Worm (Caenorhabditis elegans) whole organism, L1 larva: ENCODE data around the gene nra-1.

Source experiments
- C16A3.4 ChIP-seq: fragments of 150-350 bp; optimal IDR thresholded peaks from 2 replicates; lab custom pipeline; 2014; ENCODE audit warnings: missing biosample characterization, missing genetic modification characterization
- C34B4.2 ChIP-seq: sonication (generic microtip); optimal IDR thresholded peaks from 2 replicates; lab custom pipeline; 2017; ENCODE audit warnings: mild to moderate bottlenecking, missing genetic modification characterization, missing compliant biosample characterization
- aly-2 ChIP-seq: fragments of 150-350 bp; optimal IDR thresholded peaks from 2 replicates; lab custom pipeline; 2014; ENCODE audit warnings: missing biosample characterization, missing genetic modification characterization
- ama-1 ChIP-seq: fragments of 150-350 bp; optimal IDR thresholded peaks from 2 replicates; lab custom pipeline; 2014
- blmp-1 ChIP-seq: fragments of 150-350 bp; optimal IDR thresholded peaks from 2 replicates; lab custom pipeline; 2014; ENCODE audit warnings: missing biosample characterization, missing genetic modification characterization
- ceh-63 ChIP-seq: fragments of 200-800 bp; sonication (Bioruptor generic); optimal IDR thresholded peaks from 2 replicates; lab custom pipeline; 2018; ENCODE audit warnings: mild to moderate bottlenecking, missing genetic modification characterization, missing compliant biosample characterization
- ceh-8 ChIP-seq: fragments of 200-800 bp; sonication (Bioruptor generic); optimal IDR thresholded peaks from 2 replicates; lab custom pipeline; 2018; ENCODE audit warnings: mild to moderate bottlenecking, missing genetic modification characterization, moderate library complexity, missing compliant biosample characterization
- ceh-90 ChIP-seq: sonication (generic microtip); optimal IDR thresholded peaks from 2 replicates; lab custom pipeline; 2016; ENCODE audit warnings: missing genetic modification characterization, missing compliant biosample characterization
- ces-1 ChIP-seq: fragments of 150-350 bp; optimal IDR thresholded peaks from 2 replicates; lab custom pipeline; 2014; ENCODE audit warnings: missing biosample characterization, missing genetic modification reagents, missing genetic modification characterization
- dsc-1 ChIP-seq: sonication (generic microtip); optimal IDR thresholded peaks from 2 replicates; lab custom pipeline; 2016; ENCODE audit warnings: mild to moderate bottlenecking, missing genetic modification characterization, missing compliant biosample characterization
- efl-1 ChIP-seq, 4 experiments: fragments of 150-350 bp; optimal IDR thresholded peaks in 3 of 4; peaks in 1 of 4; 1 replicate in 1 of 4; 2 replicates in 3 of 4; lab custom pipeline; 2014; ENCODE audit warnings: missing biosample characterization in 2 of 4, missing genetic modification characterization in 2 of 4, missing genetic modification reagents in 2 of 4
- egl-13 ChIP-seq: sonication (generic microtip); optimal IDR thresholded peaks from 2 replicates; lab custom pipeline; 2016; ENCODE audit warnings: missing genotype, missing genetic modification reagents, missing genetic modification characterization, missing compliant biosample characterization
- elt-3 ChIP-seq, 6 experiments: fragments of 150-350 bp in 1 of 6; sonication (generic microtip); optimal IDR thresholded peaks; 2 replicates each; lab custom pipeline; 2017 to 2018; ENCODE audit warnings: missing biosample characterization in 6 of 6, missing genetic modification characterization in 6 of 6, inconsistent platforms in 1 of 6
- fkh-4 ChIP-seq: sonication (generic microtip); optimal IDR thresholded peaks from 2 replicates; lab custom pipeline; 2016; ENCODE audit warnings: missing compliant biosample characterization, missing genetic modification characterization, borderline replicate concordance
- fos-1 ChIP-seq: fragments of 150-350 bp; optimal IDR thresholded peaks from 2 replicates; lab custom pipeline; 2014; ENCODE audit warnings: missing biosample characterization, missing genetic modification characterization
- irx-1 ChIP-seq: sonication (generic microtip); optimal IDR thresholded peaks from 2 replicates; lab custom pipeline; 2016; ENCODE audit warnings: missing genetic modification characterization, missing compliant biosample characterization
- isw-1 ChIP-seq: fragments of 200-800 bp; sonication (Bioruptor generic); IDR thresholded peaks from 2 replicates; pipeline ENCODE4 v1.3.6; 2022; ENCODE audit warnings: missing genetic modification characterization, missing compliant biosample characterization
- lin-13 ChIP-seq: fragments of 150-350 bp; optimal IDR thresholded peaks from 2 replicates; lab custom pipeline; 2014; ENCODE audit warnings: missing biosample characterization, missing genetic modification reagents, missing genetic modification characterization
- lin-15B ChIP-seq: fragments of 150-350 bp; sonication (generic microtip); optimal IDR thresholded peaks from 3 replicates; lab custom pipeline; 2014; ENCODE audit warnings: missing biosample characterization, missing genetic modification characterization
- lin-35 ChIP-seq, 2 experiments: fragments of 150-350 bp; optimal IDR thresholded peaks; 2 replicates each; lab custom pipeline; 2014; ENCODE audit warnings: missing biosample characterization in 2 of 2, missing genetic modification characterization in 2 of 2, missing genetic modification reagents in 2 of 2
- lin-39 ChIP-seq: fragments of 150-350 bp; optimal IDR thresholded peaks from 2 replicates; lab custom pipeline; 2014; ENCODE audit warnings: missing biosample characterization, missing genetic modification reagents, missing genetic modification characterization
- lir-3 ChIP-seq: sonication (generic microtip); optimal IDR thresholded peaks from 2 replicates; lab custom pipeline; 2016; ENCODE audit warnings: mild to moderate bottlenecking, missing genetic modification characterization, moderate library complexity, missing compliant biosample characterization; ENCODE audit not compliant: poor library complexity
- lsy-2 ChIP-seq, 2 experiments: fragments of 150-350 bp; optimal IDR thresholded peaks; 2 replicates each; lab custom pipeline; 2014; ENCODE audit warnings: missing biosample characterization in 2 of 2, missing genetic modification characterization in 2 of 2
- mef-2 ChIP-seq: fragments of 150-350 bp; optimal IDR thresholded peaks from 2 replicates; lab custom pipeline; 2014; ENCODE audit warnings: missing biosample characterization, missing genetic modification characterization
- mep-1 ChIP-seq: fragments of 150-350 bp; optimal IDR thresholded peaks from 2 replicates; lab custom pipeline; 2014; ENCODE audit warnings: missing biosample characterization, missing genetic modification characterization
- nhr-11 ChIP-seq: fragments of 150-350 bp; optimal IDR thresholded peaks from 2 replicates; lab custom pipeline; 2014; ENCODE audit warnings: missing biosample characterization, missing genetic modification characterization
- nhr-12 ChIP-seq: sonication (generic microtip); optimal IDR thresholded peaks from 2 replicates; lab custom pipeline; 2017; ENCODE audit warnings: missing biosample characterization, missing genetic modification characterization
- nhr-19 ChIP-seq: fragments of 200-800 bp; sonication (Bioruptor generic); conservative IDR thresholded peaks from 2 replicates; pipeline ENCODE4 v1.3.6; 2022; ENCODE audit warnings: missing genetic modification characterization, missing compliant biosample characterization
- nhr-20 ChIP-seq: sonication (generic microtip); optimal IDR thresholded peaks from 2 replicates; lab custom pipeline; 2016; ENCODE audit warnings: mild to moderate bottlenecking, missing genetic modification characterization, missing compliant biosample characterization
- nhr-237 ChIP-seq: fragments of 150-350 bp; optimal IDR thresholded peaks from 2 replicates; lab custom pipeline; 2014; ENCODE audit warnings: missing biosample characterization, missing genetic modification characterization
- nhr-28 ChIP-seq: fragments of 150-350 bp; optimal IDR thresholded peaks from 2 replicates; lab custom pipeline; 2014; ENCODE audit warnings: missing biosample characterization, missing genetic modification characterization
- nhr-47 ChIP-seq: sonication (generic microtip); optimal IDR thresholded peaks from 2 replicates; lab custom pipeline; 2016; ENCODE audit warnings: mild to moderate bottlenecking, missing genetic modification characterization, moderate library complexity, missing compliant biosample characterization
- nhr-76 ChIP-seq: sonication (generic microtip); optimal IDR thresholded peaks from 2 replicates; lab custom pipeline; 2017; ENCODE audit warnings: missing biosample characterization, missing genetic modification characterization
- nhr-84 ChIP-seq: sonication (generic microtip); optimal IDR thresholded peaks from 2 replicates; lab custom pipeline; 2017; ENCODE audit warnings: missing biosample characterization, missing genetic modification characterization
- nhr-90 ChIP-seq: sonication (generic microtip); optimal IDR thresholded peaks from 2 replicates; lab custom pipeline; 2016; ENCODE audit warnings: mild to moderate bottlenecking, missing genetic modification characterization, missing compliant biosample characterization; ENCODE audit not compliant: poor library complexity
- pqm-1 ChIP-seq: sonication (generic microtip); optimal IDR thresholded peaks from 3 replicates; lab custom pipeline; 2017; ENCODE audit warnings: missing biosample characterization, missing genetic modification characterization
- rnt-1 ChIP-seq: sonication (generic microtip); optimal IDR thresholded peaks from 2 replicates; lab custom pipeline; 2016; ENCODE audit warnings: mild to moderate bottlenecking, missing genetic modification characterization, moderate library complexity, missing compliant biosample characterization
- skn-1 ChIP-seq: fragments of 150-350 bp; optimal IDR thresholded peaks from 2 replicates; lab custom pipeline; 2014; ENCODE audit warnings: missing biosample characterization, missing genetic modification characterization
- swsn-7 ChIP-seq: sonication (generic microtip); optimal IDR thresholded peaks from 2 replicates; lab custom pipeline; 2016; ENCODE audit warnings: missing genetic modification characterization, missing compliant biosample characterization
- tbx-2 ChIP-seq: sonication (generic microtip); optimal IDR thresholded peaks from 2 replicates; lab custom pipeline; 2016; ENCODE audit warnings: missing genetic modification characterization, missing compliant biosample characterization
- tlp-1 ChIP-seq: fragments of 150-350 bp; optimal IDR thresholded peaks from 2 replicates; lab custom pipeline; 2014; ENCODE audit warnings: missing biosample characterization, missing genetic modification characterization
- unc-130 ChIP-seq: fragments of 150-350 bp; optimal IDR thresholded peaks from 2 replicates; lab custom pipeline; 2017; ENCODE audit warnings: missing biosample characterization, missing genetic modification characterization, inconsistent platforms
- unc-30 ChIP-seq: sonication (generic microtip); optimal IDR thresholded peaks from 2 replicates; lab custom pipeline; 2017; ENCODE audit warnings: missing biosample characterization, missing genetic modification characterization
- unc-62 ChIP-seq: fragments of 150-350 bp; optimal IDR thresholded peaks from 2 replicates; lab custom pipeline; 2014; ENCODE audit warnings: missing biosample characterization, missing genetic modification reagents, missing genetic modification characterization
- unc-86 ChIP-seq: sonication (generic microtip); optimal IDR thresholded peaks from 2 replicates; lab custom pipeline; 2016; ENCODE audit warnings: missing genetic modification characterization, missing compliant biosample characterization
- vab-15 ChIP-seq: sonication (generic microtip); optimal IDR thresholded peaks from 2 replicates; lab custom pipeline; 2017; ENCODE audit warnings: missing genotype, mild to moderate bottlenecking, missing genetic modification characterization, missing compliant biosample characterization
- xbp-1 ChIP-seq: sonication (generic microtip); optimal IDR thresholded peaks from 2 replicates; lab custom pipeline; 2016; ENCODE audit warnings: missing genetic modification characterization, missing compliant biosample characterization

The nra-1 gene

DNA sequence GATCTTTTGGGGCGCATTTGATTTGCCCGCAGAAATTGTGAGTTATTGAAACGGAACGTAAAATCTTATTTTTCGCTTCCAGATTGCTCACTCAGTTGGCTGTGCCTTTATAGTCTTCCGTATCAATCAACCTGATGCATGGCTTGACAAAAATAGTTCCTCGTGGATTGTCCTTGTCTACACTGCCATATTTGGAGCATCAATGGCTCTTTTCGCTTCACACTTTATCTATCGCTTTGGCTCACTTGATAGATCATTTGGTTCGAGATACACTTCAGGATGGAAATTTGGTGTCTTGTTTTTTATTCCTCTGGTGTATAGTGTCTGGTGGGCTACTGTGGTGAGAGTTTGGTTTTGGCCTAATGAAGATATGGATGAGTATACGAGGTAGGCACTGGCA lies 18.3 kb downstream of the nra-1 start:
- TF ChIP-seq irx-1 (tag; lab: Kevin White, UChicago): no peak
- TF ChIP-seq dsc-1: no peak
- TF ChIP-seq ceh-63: no peak
- no peak for TF ChIP-seq fos-1 (tag; lab: Kevin White, UChicago)
- TF ChIP-seq unc-30 (tag; lab: Kevin White, UChicago): no peak
- TF ChIP-seq ces-1 (GFP tag; lab: Kevin White, UChicago): no peak
- no peak for TF ChIP-seq lin-13 (GFP tag; lab: Kevin White, UChicago)
- no peak for TF ChIP-seq lin-39 (tag; lab: Kevin White, UChicago)
- no peak for TF ChIP-seq fkh-4 (tag; lab: Kevin White, UChicago)
- no peak for TF ChIP-seq nhr-20 (tag; lab: Kevin White, UChicago)
- TF ChIP-seq efl-1 (optimal IDR thresholded peaks at IDR 0.05; lab: Kevin White, UChicago): no peak
- TF ChIP-seq efl-1 (GFP tag; optimal IDR thresholded peaks at IDR 0.05 in 1 of 2; lab: Kevin White, UChicago): no peak
- TF ChIP-seq pqm-1: no peak

DNA sequence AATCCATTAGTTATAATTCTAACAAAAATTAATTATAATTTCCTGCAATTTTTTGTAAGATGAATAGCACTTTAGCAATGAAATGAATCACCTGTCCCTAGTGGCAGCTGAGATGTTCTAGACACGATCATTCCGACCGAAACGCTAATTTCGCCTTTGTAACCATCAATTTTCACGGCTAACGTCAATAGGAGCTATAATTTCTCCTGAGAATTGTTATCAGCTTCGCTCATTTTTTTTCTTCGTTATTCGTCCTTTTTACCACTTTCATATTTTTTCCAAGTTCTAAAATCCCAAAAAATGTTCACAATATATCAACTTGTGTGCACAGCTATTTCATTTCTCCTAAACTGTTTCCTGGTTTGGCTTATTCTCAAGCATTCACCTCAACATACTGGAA lies 18.7 kb downstream of the nra-1 start, which contains the start of gene str-187:
TSS of gene str-187 (plus strand) at position 301 of the 400 bp plus-strand sequence.
- TF ChIP-seq nhr-20 (tag; lab: Kevin White, UChicago) (no peak), nhr-11 (tag; lab: Kevin White, UChicago) (no peak), ceh-8 (GFP tag; lab: Kevin White, UChicago) (no peak), tlp-1 (tag; lab: Kevin White, UChicago) (no peak), nhr-19 (GFP tag; lab: Robert Waterston, UW) (no peak), nhr-237 (tag; lab: Kevin White, UChicago) (no peak), mef-2 (tag; lab: Kevin White, UChicago) (no peak), efl-1 (optimal IDR thresholded peaks at IDR 0.05; lab: Kevin White, UChicago) (no peak), efl-1 (GFP tag; optimal IDR thresholded peaks at IDR 0.05 in 1 of 2; lab: Kevin White, UChicago) (no peak), xbp-1 (no peak), unc-62 (GFP tag; lab: Kevin White, UChicago) (no peak), aly-2 (tag; lab: Kevin White, UChicago) (no peak), egl-13 (tag; lab: Kevin White, UChicago) (no peak), nhr-28 (no peak), ceh-63 (no peak), swsn-7 (no peak), unc-130 (tag; lab: Kevin White, UChicago) (no peak), fkh-4 (tag; lab: Kevin White, UChicago) (no peak), nhr-47 (no peak), skn-1 (no peak), ceh-90 (no peak)
- TF ChIP-seq, all 84 proteins: peak for 0

DNA sequence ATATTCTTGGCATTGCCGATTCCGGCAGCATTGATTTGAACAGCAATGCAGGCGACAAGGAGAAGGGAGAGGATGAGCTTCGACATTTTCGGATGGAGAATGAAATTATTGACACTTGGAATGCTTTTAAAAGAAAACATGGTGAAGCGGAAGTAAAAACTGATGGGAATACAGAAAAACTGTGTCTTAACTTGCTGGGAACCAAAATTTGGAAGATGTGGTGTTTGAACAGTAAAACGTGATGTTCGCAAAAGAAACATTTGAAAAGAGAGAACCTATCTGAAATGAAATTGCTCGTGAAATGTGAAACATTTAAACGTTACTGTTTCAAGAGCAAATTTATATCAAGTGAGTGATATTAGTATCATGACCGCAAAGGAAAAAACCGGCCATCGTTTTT lies 19.3 kb downstream of the nra-1 start, which contains the start of gene F26D10.13:
TSS of gene F26D10.13 (minus strand) at position 101 of the 400 bp plus-strand sequence.
- no peak for TF ChIP-seq isw-1 (GFP tag; lab: Robert Waterston, UW)
- TF ChIP-seq lin-39 (tag; lab: Kevin White, UChicago): no peak
- no peak for TF ChIP-seq dsc-1
- no peak for TF ChIP-seq nhr-28
- TF ChIP-seq lin-13 (GFP tag; lab: Kevin White, UChicago): no peak
- TF ChIP-seq nhr-20 (tag; lab: Kevin White, UChicago): no peak
- TF ChIP-seq C16A3.4: no peak
- no peak for TF ChIP-seq mep-1
- TF ChIP-seq unc-86 (tag; lab: Kevin White, UChicago): no peak
- TF ChIP-seq unc-130 (tag; lab: Kevin White, UChicago): no peak
- no peak for TF ChIP-seq tlp-1 (tag; lab: Kevin White, UChicago)
- no peak for TF ChIP-seq swsn-7
- no peak for TF ChIP-seq nhr-11 (tag; lab: Kevin White, UChicago)
- no peak for TF ChIP-seq efl-1 (optimal IDR thresholded peaks at IDR 0.05; lab: Kevin White, UChicago)
- TF ChIP-seq efl-1 (GFP tag; optimal IDR thresholded peaks at IDR 0.05 in 1 of 2; lab: Kevin White, UChicago): no peak
- no peak for TF ChIP-seq nhr-76 (tag; lab: Kevin White, UChicago)
- no peak for TF ChIP-seq nhr-12 (tag; lab: Kevin White, UChicago)

DNA sequence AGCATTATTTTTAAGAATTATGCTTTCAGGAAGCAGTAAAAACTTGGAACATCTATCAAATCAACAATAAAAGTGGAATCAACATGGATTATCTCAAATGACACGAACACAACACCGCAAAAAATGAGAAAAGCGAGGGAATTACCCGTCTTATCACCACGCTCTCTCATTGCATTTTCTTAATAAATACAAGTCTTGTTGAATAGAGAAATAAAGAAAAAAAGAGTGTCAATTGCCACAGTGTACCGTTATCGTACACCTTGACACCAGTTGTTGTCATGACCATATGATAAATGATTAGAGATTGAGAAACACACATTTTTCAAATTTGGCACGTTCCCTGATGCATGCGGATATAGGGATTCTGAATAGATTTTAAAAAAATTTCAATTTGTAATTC lies 20.3 kb downstream of the nra-1 start:
- TF ChIP-seq lsy-2 (tag; optimal IDR thresholded peaks at IDR 0.05; lab: Kevin White, UChicago) (peak in 1 of 2 experiments; percentile 17), C34B4.2 (no peak), rnt-1 (tag; lab: Kevin White, UChicago) (no peak), tbx-2 (tag; lab: Kevin White, UChicago) (no peak), vab-15 (tag; lab: Kevin White, UChicago) (no peak), nhr-90 (peak; percentile 15), nhr-28 (no peak), lin-35 (GFP tag; optimal IDR thresholded peaks at IDR 0.05; lab: Kevin White, UChicago) (peak in 1 of 2 experiments; percentile 69), unc-30 (tag; lab: Kevin White, UChicago) (no peak), lir-3 (tag; lab: Kevin White, UChicago) (no peak), nhr-19 (GFP tag; lab: Robert Waterston, UW) (no peak), nhr-84 (tag; lab: Kevin White, UChicago) (no peak), elt-3 (tag; optimal IDR thresholded peaks at IDR 0.05; lab: Kevin White, UChicago) (peak in 2 of 6 experiments; percentile 0 to 24), ama-1 (lab: Kevin White, UChicago) (no peak), isw-1 (GFP tag; lab: Robert Waterston, UW) (no peak), lin-15B (tag; lab: Kevin White, UChicago) (no peak), blmp-1 (tag; lab: Kevin White, UChicago) (peak; percentile 52), lin-13 (GFP tag; lab: Kevin White, UChicago) (no peak)
